Worm (Caenorhabditis elegans): ENCODE results near the gene srv-12.
"Not testable (repeated sequence)": the region's sequence is repeated elsewhere in the genome, so short reads cannot be mapped to it uniquely, and the experiment has no call there.

The srv-12 gene

DNA sequence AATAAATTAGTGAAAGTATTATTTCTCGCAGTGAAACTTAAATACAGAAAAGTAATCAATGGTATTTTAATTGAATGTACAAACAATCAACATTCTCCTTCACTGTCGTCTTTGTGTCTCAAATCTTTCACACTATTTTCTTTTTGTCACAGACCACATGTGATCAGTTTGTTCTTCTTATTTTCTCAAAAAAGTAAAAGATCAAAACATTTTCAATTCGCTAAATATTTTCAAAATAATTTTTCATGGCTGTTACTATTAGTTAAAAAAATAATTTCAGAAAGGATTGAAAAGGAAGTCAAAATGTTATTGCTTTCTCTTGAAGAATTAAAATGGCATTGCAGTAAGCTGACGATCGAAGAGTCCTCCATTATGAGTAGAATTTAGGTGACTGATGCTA is 12.6 kb downstream of the srv-12 start, which contains the start of gene dhs-31:
Gene dhs-31, minus strand, starts transcription at position 101 of the 400 bp plus-strand sequence.
- TF ChIP-seq rpc-1 (optimal IDR thresholded peaks at IDR 0.05) = no peak
- TF ChIP-seq rpc-1 (tag; optimal IDR thresholded peaks at IDR 0.05) = no peak

DNA sequence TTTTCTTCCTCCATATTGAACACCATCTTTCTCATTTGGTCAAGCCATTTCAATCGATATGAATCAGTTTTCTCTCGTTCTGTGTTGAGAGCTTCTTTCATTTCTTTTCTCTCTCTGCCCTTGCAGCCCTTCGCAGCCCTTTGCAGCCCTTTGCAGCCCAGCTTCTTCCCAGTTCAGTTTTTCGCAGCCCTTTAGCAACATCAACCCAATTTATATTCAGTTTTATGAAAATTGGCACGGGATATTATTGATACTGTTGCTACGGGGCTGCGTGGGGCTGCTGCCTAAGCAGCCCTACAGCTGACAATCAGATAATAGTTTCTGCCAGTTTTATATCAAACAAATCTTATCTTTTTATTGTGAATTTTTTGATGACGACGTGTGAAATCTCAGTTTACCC is 16.5 kb downstream of the srv-12 start, which contains the start of gene F44D12.10:
Gene F44D12.10, minus strand, starts transcription at position 101 of the 400 bp plus-strand sequence.
- TF ChIP-seq rec-8 (tag; optimal IDR thresholded peaks at IDR 0.05) (no peak), rcor-1 (GFP tag; IDR thresholded peaks at IDR 0.05) (no peak), attf-3 (GFP tag; conservative IDR thresholded peaks at IDR 0.05) (no peak), F57C9.4 (tag; optimal IDR thresholded peaks at IDR 0.05) (no peak), snpc-1.1 (tag; optimal IDR thresholded peaks at IDR 0.05; ENCODE audit: insufficient read depth) (no peak), xnd-1 (tag; optimal IDR thresholded peaks at IDR 0.05) (no peak), lag-1 (GFP tag; IDR thresholded peaks at IDR 0.05) (no peak), let-526 (GFP tag; IDR thresholded peaks at IDR 0.05) (no peak), tbx-9 (tag; optimal IDR thresholded peaks at IDR 0.05; ENCODE audit: borderline replicate concordance) (no peak), ztf-26 (tag; optimal IDR thresholded peaks at IDR 0.05) (no peak), F49E8.2 (tag; optimal IDR thresholded peaks at IDR 0.05; ENCODE audit: insufficient read depth) (no peak), nhr-90 (tag; optimal IDR thresholded peaks at IDR 0.05) (no peak), sptf-2 (GFP tag; optimal IDR thresholded peaks at IDR 0.05) (no peak)

DNA sequence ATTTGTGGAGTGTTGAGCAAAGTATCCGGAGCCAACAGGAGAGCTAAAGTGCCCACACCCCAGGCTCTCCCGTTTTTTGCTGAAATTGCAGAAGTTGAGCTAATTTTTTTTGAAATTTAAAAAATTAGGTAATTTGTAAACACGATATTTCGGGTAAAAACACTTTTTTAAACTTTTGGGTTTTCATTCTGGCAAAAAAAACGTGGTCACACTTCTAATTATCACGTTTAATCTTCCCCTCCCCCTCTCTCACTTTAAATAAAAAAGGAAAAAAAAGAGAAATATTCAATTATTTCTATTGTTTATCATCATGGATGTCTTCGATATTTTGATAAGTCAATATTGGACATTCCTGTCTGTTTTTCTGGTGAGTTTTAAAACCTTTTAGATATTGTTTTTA is 20.4 kb downstream of the srv-12 start, which contains the start of gene F44D12.6:
Gene F44D12.6, plus strand, starts transcription at position 301 of the 400 bp plus-strand sequence.
- TF ChIP-seq chd-7 (tag; optimal IDR thresholded peaks at IDR 0.05) (no peak), rcor-1 (GFP tag; IDR thresholded peaks at IDR 0.05) (no peak), aptf-3 (GFP tag; IDR thresholded peaks at IDR 0.05) (no peak), lin-40 (tag; optimal IDR thresholded peaks at IDR 0.05) (no peak), ceh-58 (GFP tag; IDR thresholded peaks at IDR 0.05) (no peak), gei-17 (GFP tag; optimal IDR thresholded peaks at IDR 0.05) (no peak), lir-1 (GFP tag; conservative IDR thresholded peaks at IDR 0.05) (no peak), nhr-90 (tag; optimal IDR thresholded peaks at IDR 0.05) (no peak), K11D2.4 (GFP tag; IDR thresholded peaks at IDR 0.05) (no peak), sdz-38 (tag; optimal IDR thresholded peaks at IDR 0.05) (no peak), hmg-20 (GFP tag; IDR thresholded peaks at IDR 0.05) (no peak), ztf-6 (GFP tag; IDR thresholded peaks at IDR 0.05) (no peak), lin-26 (GFP tag; IDR thresholded peaks at IDR 0.05) (no peak)

DNA sequence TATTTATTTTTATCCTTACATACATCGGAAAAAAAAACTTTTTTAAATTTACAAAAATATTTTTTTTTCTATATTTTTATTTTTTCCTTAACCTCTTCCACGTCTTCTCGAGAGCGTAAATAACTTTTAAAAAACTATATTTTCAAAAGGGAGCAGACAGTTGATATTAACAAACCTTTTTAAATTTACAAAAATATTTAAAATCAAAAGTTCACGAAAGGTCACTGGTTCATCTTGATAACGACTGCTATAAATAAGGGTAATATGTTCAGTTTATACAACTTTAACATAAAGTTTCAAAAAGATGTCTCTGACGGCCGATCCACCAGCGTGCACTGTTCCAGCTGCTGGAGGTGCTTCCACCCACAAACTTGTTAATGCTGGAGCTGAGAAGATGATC is 24.7 kb downstream of the srv-12 start, which contains the start of the genes F44D12.16 and msd-2:
Gene F44D12.16, plus strand, starts transcription at position 301 of the 400 bp plus-strand sequence.
Gene msd-2, plus strand, starts transcription at position 305 of the 400 bp plus-strand sequence.
- TF ChIP-seq sdz-38 (tag; optimal IDR thresholded peaks at IDR 0.05); egrh-3 (GFP tag; IDR thresholded peaks at IDR 0.05); T26A5.8 (tag; optimal IDR thresholded peaks at IDR 0.05): not testable (repeated sequence)

DNA sequence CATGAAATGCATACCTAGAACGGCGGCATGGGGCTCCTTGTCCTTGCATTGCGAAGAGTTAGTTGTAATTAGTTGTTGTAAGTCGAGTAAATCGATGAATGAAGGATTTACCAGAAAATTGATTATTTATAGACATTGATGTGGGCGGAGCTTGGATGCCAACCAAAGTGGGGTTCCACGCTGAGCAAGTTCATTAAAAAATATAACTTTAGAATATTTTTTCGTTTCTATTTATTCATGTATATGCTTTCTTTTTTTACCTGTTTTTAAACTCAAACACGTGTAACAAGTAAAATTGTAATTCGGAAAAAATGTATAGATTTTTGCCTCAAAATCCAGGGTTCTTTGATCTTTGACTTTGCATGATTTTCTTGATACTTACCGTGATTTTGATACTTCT is 25.9 kb downstream of the srv-12 start, which contains the start of gene gipc-2:
Gene gipc-2, minus strand, starts transcription at position 101 of the 400 bp plus-strand sequence.
- no peak for TF ChIP-seq ztf-18 (tag; optimal IDR thresholded peaks at IDR 0.05)
- TF ChIP-seq rec-8 (tag; optimal IDR thresholded peaks at IDR 0.05) = no peak
- no peak for TF ChIP-seq tbx-9 (tag; optimal IDR thresholded peaks at IDR 0.05; ENCODE audit: borderline replicate concordance)
- no peak for TF ChIP-seq fkh-3 (tag; optimal IDR thresholded peaks at IDR 0.05)
- TF ChIP-seq K12H6.12 (tag; optimal IDR thresholded peaks at IDR 0.05) = no peak
- TF ChIP-seq F52B5.7 (tag; optimal IDR thresholded peaks at IDR 0.05) = no peak
- TF ChIP-seq tlf-1 (GFP tag; optimal IDR thresholded peaks at IDR 0.05) = no peak
- no peak for TF ChIP-seq nhr-90 (tag; optimal IDR thresholded peaks at IDR 0.05)
- TF ChIP-seq dpff-1 (tag; optimal IDR thresholded peaks at IDR 0.05) = no peak
- TF ChIP-seq ekl-4 (GFP tag; IDR thresholded peaks at IDR 0.05) = no peak
- TF ChIP-seq hsf-1 (GFP tag; IDR thresholded peaks at IDR 0.05) = no peak
- no peak for TF ChIP-seq atf-7 (tag; optimal IDR thresholded peaks at IDR 0.05)
- no peak for TF ChIP-seq lin-26 (GFP tag; IDR thresholded peaks at IDR 0.05)
- no peak for TF ChIP-seq madf-8 (GFP tag; conservative IDR thresholded peaks at IDR 0.05)
- TF ChIP-seq B0019.2 (GFP tag; conservative IDR thresholded peaks at IDR 0.05) = no peak
- no peak for TF ChIP-seq ama-1 (optimal IDR thresholded peaks at IDR 0.05)
- no peak for TF ChIP-seq ama-1 (GFP tag; optimal IDR thresholded peaks at IDR 0.05)
- TF ChIP-seq ztf-28 (GFP tag; IDR thresholded peaks at IDR 0.05) = no peak
- no peak for TF ChIP-seq madf-10 (tag; optimal IDR thresholded peaks at IDR 0.05)
- no peak for TF ChIP-seq T07F8.4 (tag; optimal IDR thresholded peaks at IDR 0.05)

All from whole organism, young adult.